Fruit fly (Drosophila melanogaster) whole organism, pupa: ENCODE measurements around the gene Vha14-2.

Experiments used
- CG13204 ChIP-seq: fragments of 200-800 bp; sonication (Bioruptor generic); optimal IDR thresholded peaks from 2 replicates; lab custom pipeline; 2018; ENCODE audit warnings: missing biosample characterization, mild to moderate bottlenecking, missing genetic modification characterization, moderate library complexity
- CG8301 ChIP-seq: fragments of 200-800 bp; sonication (Bioruptor generic); optimal IDR thresholded peaks from 2 replicates; lab custom pipeline; 2018; ENCODE audit warnings: missing biosample characterization, mild to moderate bottlenecking, missing genetic modification characterization
- gl ChIP-seq: fragments of 200-800 bp; sonication (Bioruptor generic); optimal IDR thresholded peaks from 2 replicates; lab custom pipeline; 2018; ENCODE audit warnings: missing biosample characterization, mild to moderate bottlenecking, missing genetic modification characterization

dm6 chr3R:6141768-6142167 is 19.4 kb downstream of the Vha14-2 start:
- TF ChIP-seq CG8301 (tag; lab: Kevin White, UChicago) (no peak), gl (no peak), CG13204 (GFP tag; lab: Kevin White, UChicago) (peak; percentile 62)
